Worm (Caenorhabditis elegans) whole organism, young adult: Measurements from ENCODE around the gene flr-4.

Experiments used
- B0336.3 ChIP-seq: fragments of 200-800 bp; sonication (Bioruptor generic); IDR thresholded peaks from 2 replicates; pipeline ENCODE4 v1.3.6; 2022; ENCODE audit warnings: missing genetic modification characterization, missing compliant biosample characterization
- C06A6.2 ChIP-seq: fragments of 200-800 bp; sonication (Bioruptor generic); conservative IDR thresholded peaks from 2 replicates; pipeline ENCODE4 v1.3.6; 2022; ENCODE audit warnings: missing genetic modification characterization, missing compliant biosample characterization
- D2030.7 ChIP-seq: fragments of 200-800 bp; sonication (Bioruptor generic); IDR thresholded peaks from 2 replicates; pipeline ENCODE4 v1.3.6; 2022; ENCODE audit warnings: missing genetic modification reagents, missing genetic modification characterization, missing compliant biosample characterization
- F10E7.11 ChIP-seq: sonication (generic microtip); optimal IDR thresholded peaks from 2 replicates; lab custom pipeline; 2017; ENCODE audit warnings: mild to moderate bottlenecking, missing genetic modification characterization, moderate library complexity, missing compliant biosample characterization
- F37B4.10 ChIP-seq: fragments of 200-800 bp; sonication (Bioruptor generic); IDR thresholded peaks from 2 replicates; pipeline ENCODE4 v1.3.6; 2022; ENCODE audit warnings: missing genetic modification characterization, missing compliant biosample characterization
- K12H6.12 ChIP-seq: fragments of 200-800 bp; sonication (Bioruptor generic); optimal IDR thresholded peaks from 2 replicates; lab custom pipeline; 2018; ENCODE audit warnings: mild to moderate bottlenecking, missing genetic modification characterization, missing compliant biosample characterization
- ZK185.1 ChIP-seq: sonication (generic microtip); optimal IDR thresholded peaks from 2 replicates; lab custom pipeline; 2016; ENCODE audit warnings: mild to moderate bottlenecking, missing genetic modification characterization, missing compliant biosample characterization; ENCODE audit not compliant: poor library complexity, severe bottlenecking
- akir-1 ChIP-seq: fragments of 200-800 bp; sonication (Bioruptor generic); optimal IDR thresholded peaks from 2 replicates; lab custom pipeline; 2018; ENCODE audit warnings: mild to moderate bottlenecking, missing genetic modification characterization, moderate library complexity, missing compliant biosample characterization
- ama-1 ChIP-seq, 3 experiments: fragments of 150-350 bp in 1 of 3; sonication (generic microtip) in 2 of 3; optimal IDR thresholded peaks; 2 replicates each; lab custom pipeline; 2014 to 2018; ENCODE audit warnings: missing biosample characterization in 2 of 3, missing genetic modification characterization in 2 of 3, missing genetic modification reagents in 2 of 3
- aptf-2 ChIP-seq: fragments of 200-800 bp; sonication (Bioruptor generic); conservative IDR thresholded peaks from 2 replicates; pipeline ENCODE4 v1.3.6; 2022; ENCODE audit warnings: missing genetic modification reagents, missing genetic modification characterization, missing compliant biosample characterization
- aptf-3 ChIP-seq: fragments of 200-800 bp; sonication (Bioruptor generic); IDR thresholded peaks from 2 replicates; pipeline ENCODE4 v1.3.6; 2022; ENCODE audit warnings: missing genetic modification characterization, missing compliant biosample characterization
- attf-5 ChIP-seq: fragments of 200-800 bp; sonication (Bioruptor generic); optimal IDR thresholded peaks from 2 replicates; lab custom pipeline; 2018; ENCODE audit warnings: mild to moderate bottlenecking, missing genetic modification characterization, missing compliant biosample characterization
- attf-6 ChIP-seq: fragments of 200-800 bp; sonication (Bioruptor generic); IDR thresholded peaks from 2 replicates; pipeline ENCODE4 v1.3.6; 2022; ENCODE audit warnings: missing genetic modification reagents, missing genetic modification characterization, missing compliant biosample characterization
- ccch-3 ChIP-seq: fragments of 200-800 bp; sonication (Bioruptor generic); optimal IDR thresholded peaks from 2 replicates; lab custom pipeline; 2018; ENCODE audit warnings: mild to moderate bottlenecking, missing genetic modification characterization, missing compliant biosample characterization
- cebp-1 ChIP-seq, 2 experiments: fragments of 200-800 bp in 1 of 2; sonication (Bioruptor generic) in 1 of 2; sonication (generic microtip) in 1 of 2; IDR thresholded peaks in 1 of 2; optimal IDR thresholded peaks in 1 of 2; 2 replicates each; pipeline versions ENCODE4 v1.3.6 to Lab custom; 2017 to 2022; ENCODE audit warnings: missing compliant biosample characterization in 2 of 2, missing genetic modification characterization in 2 of 2, mild to moderate bottlenecking in 1 of 2, missing genetic modification reagents in 1 of 2, moderate library complexity in 1 of 2
- ceh-27 ChIP-seq: fragments of 200-800 bp; sonication (Bioruptor generic); optimal IDR thresholded peaks from 2 replicates; lab custom pipeline; 2018; ENCODE audit warnings: mild to moderate bottlenecking, missing genetic modification characterization, moderate library complexity, missing compliant biosample characterization
- ceh-91 ChIP-seq: fragments of 200-800 bp; sonication (Bioruptor generic); IDR thresholded peaks from 2 replicates; pipeline ENCODE4 v1.3.6; 2022; ENCODE audit warnings: missing genetic modification reagents, missing genetic modification characterization, missing compliant biosample characterization
- chd-7 ChIP-seq: sonication (generic microtip); optimal IDR thresholded peaks from 2 replicates; lab custom pipeline; 2016; ENCODE audit warnings: mild to moderate bottlenecking, missing genetic modification characterization, moderate library complexity, missing compliant biosample characterization
- die-1 ChIP-seq: sonication (generic microtip); optimal IDR thresholded peaks from 2 replicates; lab custom pipeline; 2016; ENCODE audit warnings: missing genotype, mild to moderate bottlenecking, missing genetic modification characterization, missing compliant biosample characterization
- dpff-1 ChIP-seq: sonication (generic microtip); optimal IDR thresholded peaks from 2 replicates; lab custom pipeline; 2017; ENCODE audit warnings: mild to moderate bottlenecking, missing genetic modification characterization, missing compliant biosample characterization
- dpl-1 ChIP-seq: fragments of 150-350 bp; optimal IDR thresholded peaks from 2 replicates; lab custom pipeline; 2014; ENCODE audit warnings: missing biosample characterization, missing genetic modification reagents, missing genetic modification characterization
- ekl-4 ChIP-seq: fragments of 200-800 bp; sonication (Bioruptor generic); IDR thresholded peaks from 2 replicates; pipeline ENCODE4 v1.3.6; 2022; ENCODE audit warnings: missing genetic modification reagents, missing genetic modification characterization, missing compliant biosample characterization
- him-1 ChIP-seq: sonication (generic microtip); optimal IDR thresholded peaks from 2 replicates; lab custom pipeline; 2016; ENCODE audit warnings: missing genotype, missing genetic modification reagents, missing genetic modification characterization, missing compliant biosample characterization
- lin-35 ChIP-seq, 3 experiments: fragments of 150-350 bp in 2 of 3; sonication (generic microtip) in 1 of 3; optimal IDR thresholded peaks; 2 replicates each; lab custom pipeline; 2014 to 2018; ENCODE audit warnings: missing biosample characterization in 3 of 3, missing genetic modification characterization in 3 of 3, missing genetic modification reagents in 3 of 3
- mcd-1 ChIP-seq: fragments of 200-800 bp; sonication (Bioruptor generic); IDR thresholded peaks from 2 replicates; pipeline ENCODE4 v1.3.6; 2022; ENCODE audit warnings: missing genetic modification reagents, missing genetic modification characterization, missing compliant biosample characterization
- mel-28 ChIP-seq: sonication (generic microtip); optimal IDR thresholded peaks from 2 replicates; lab custom pipeline; 2016; ENCODE audit warnings: borderline replicate concordance, mild to moderate bottlenecking, missing genetic modification characterization, missing compliant biosample characterization
- nfya-2 ChIP-seq: fragments of 200-800 bp; sonication (Bioruptor generic); IDR thresholded peaks from 2 replicates; pipeline ENCODE4 v1.3.6; 2022; ENCODE audit warnings: missing genetic modification reagents, missing genetic modification characterization, missing compliant biosample characterization
- nhr-179 ChIP-seq: sonication (generic microtip); optimal IDR thresholded peaks from 2 replicates; lab custom pipeline; 2016; ENCODE audit warnings: mild to moderate bottlenecking, missing genetic modification characterization, missing compliant biosample characterization
- nhr-90 ChIP-seq: sonication (generic microtip); optimal IDR thresholded peaks from 2 replicates; lab custom pipeline; 2016; ENCODE audit warnings: missing genotype, mild to moderate bottlenecking, missing genetic modification characterization, missing compliant biosample characterization
- pha-4 ChIP-seq: fragments of 150-350 bp; sonication (generic microtip); optimal IDR thresholded peaks from 2 replicates; lab custom pipeline; 2014; ENCODE audit warnings: missing biosample characterization, missing genetic modification reagents, missing genetic modification characterization
- rec-8 ChIP-seq, 2 experiments: sonication (generic microtip); optimal IDR thresholded peaks; 2 replicates each; lab custom pipeline; 2016; ENCODE audit warnings: mild to moderate bottlenecking in 2 of 2, missing genetic modification characterization in 2 of 2, missing genetic modification reagents in 2 of 2, missing genotype in 2 of 2, missing biosample characterization in 1 of 2, missing compliant biosample characterization in 1 of 2, moderate library complexity in 1 of 2
- sdz-38 ChIP-seq: sonication (generic microtip); optimal IDR thresholded peaks from 2 replicates; lab custom pipeline; 2016; ENCODE audit warnings: missing genotype, missing genetic modification characterization, missing compliant biosample characterization
- snpc-4 ChIP-seq, 5 experiments: fragments of 150-350 bp in 1 of 5; sonication (generic microtip) in 4 of 5; optimal IDR thresholded peaks; 2 replicates each; lab custom pipeline; 2014 to 2018; ENCODE audit warnings: missing genetic modification characterization in 5 of 5, missing biosample characterization in 3 of 5, antibody characterized with exemption in 2 of 5, mild to moderate bottlenecking in 2 of 5, missing compliant biosample characterization in 2 of 5, missing genotype in 2 of 5, moderate library complexity in 2 of 5, missing genetic modification reagents in 1 of 5
- ztf-25 ChIP-seq: fragments of 200-800 bp; sonication (Bioruptor generic); IDR thresholded peaks from 2 replicates; pipeline ENCODE4 v1.3.6; 2022; ENCODE audit warnings: missing genetic modification reagents, missing genetic modification characterization, missing compliant biosample characterization
- ztf-3 ChIP-seq: fragments of 200-800 bp; sonication (Bioruptor generic); optimal IDR thresholded peaks from 2 replicates; lab custom pipeline; 2018; ENCODE audit warnings: mild to moderate bottlenecking, missing genetic modification characterization, missing compliant biosample characterization

flr-4 gene

DNA sequence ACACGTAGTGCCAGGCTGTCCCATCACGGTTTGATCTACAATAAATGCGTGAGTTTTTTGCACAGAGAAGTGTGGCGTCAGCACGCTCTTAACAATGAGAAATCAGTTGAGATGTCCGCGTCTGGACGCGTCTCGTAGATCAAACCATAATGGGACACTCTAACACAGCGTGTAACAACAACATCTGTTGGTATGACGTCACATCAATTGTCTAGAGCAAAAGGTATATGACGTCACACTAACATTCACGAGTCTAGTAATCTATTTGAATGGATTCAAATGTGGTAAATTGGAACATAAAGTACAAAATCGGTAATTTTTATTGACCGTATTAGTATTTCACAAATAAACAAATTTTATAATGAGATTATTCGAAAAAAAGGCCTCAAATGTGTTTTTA lies 26.6 kb downstream of the flr-4 start:
- TF ChIP-seq ama-1 (optimal IDR thresholded peaks at IDR 0.05; lab: Kevin White, UChicago) (no peak), ama-1 (GFP tag; optimal IDR thresholded peaks at IDR 0.05; lab: Kevin White, UChicago) (no peak), ZK185.1 (tag; lab: Kevin White, UChicago) (no peak), mel-28 (tag; lab: Kevin White, UChicago) (no peak)

DNA sequence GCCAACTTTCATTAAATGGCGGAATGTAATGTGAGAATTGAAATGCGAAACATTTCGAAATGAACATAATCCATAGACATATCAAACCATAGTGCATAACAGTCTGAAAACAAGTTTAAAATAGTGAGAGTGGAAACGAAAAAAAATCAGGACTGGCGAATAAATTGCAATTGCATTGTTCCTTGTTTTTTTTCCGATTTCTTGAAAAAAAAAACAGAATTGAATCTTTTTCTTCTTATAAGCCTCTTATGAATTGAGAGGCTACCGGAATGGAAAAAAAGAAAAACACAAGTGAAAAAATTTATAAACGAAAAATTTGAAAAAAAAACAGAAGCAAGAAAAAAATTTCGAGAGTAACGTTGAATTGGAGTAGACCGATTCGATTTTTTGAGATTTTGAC lies 27.3 kb downstream of the flr-4 start, which contains the start of gene R07D5.2:
TSS of gene R07D5.2 (minus strand) at position 101 of the 400 bp plus-strand sequence.
- TF ChIP-seq B0336.3 (GFP tag; lab: Robert Waterston, UW) (no peak), D2030.7 (no peak), aptf-2 (GFP tag; lab: Robert Waterston, UW) (no peak), sdz-38 (tag; lab: Kevin White, UChicago) (no peak), ekl-4 (GFP tag; lab: Robert Waterston, UW) (no peak), akir-1 (GFP tag; lab: Kevin White, UChicago) (no peak), rec-8 (tag; optimal IDR thresholded peaks at IDR 0.05; lab: Kevin White, UChicago) (no peak), F37B4.10 (GFP tag; lab: Robert Waterston, UW) (no peak), ccch-3 (no peak), C06A6.2 (GFP tag; lab: Robert Waterston, UW) (no peak), ceh-91 (GFP tag; lab: Robert Waterston, UW) (no peak), ztf-25 (no peak), ztf-3 (GFP tag; lab: Kevin White, UChicago) (no peak), chd-7 (tag; lab: Kevin White, UChicago) (no peak), him-1 (no peak)

DNA sequence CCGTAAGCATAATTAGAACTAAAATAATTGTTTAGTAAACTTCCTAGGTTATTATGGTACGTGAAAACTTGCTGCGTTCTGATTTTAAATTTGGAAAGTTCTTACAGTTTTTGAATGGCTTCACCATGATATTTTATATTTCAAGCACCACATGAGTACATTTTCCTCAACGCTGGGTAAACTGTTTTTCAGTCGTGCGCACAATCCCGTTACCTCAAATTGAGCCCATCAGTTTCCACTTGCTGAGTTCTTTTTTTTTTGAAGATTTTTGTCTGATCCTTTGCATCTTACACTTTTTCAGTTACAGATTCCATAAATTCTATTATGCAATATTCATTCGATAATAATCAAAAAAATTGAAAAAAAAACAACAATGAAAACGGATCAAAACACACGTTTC lies 31.3 kb downstream of the flr-4 start:
- TF ChIP-seq ztf-25 (no peak), attf-5 (no peak), nhr-179 (no peak), aptf-2 (GFP tag; lab: Robert Waterston, UW) (no peak), F10E7.11 (no peak), dpl-1 (no peak), K12H6.12 (no peak), sdz-38 (tag; lab: Kevin White, UChicago) (no peak), pha-4 (tag; lab: Kevin White, UChicago) (no peak), aptf-3 (GFP tag; lab: Robert Waterston, UW) (no peak), lin-35 (GFP tag; optimal IDR thresholded peaks at IDR 0.05; lab: Kevin White, UChicago) (no peak), attf-6 (no peak), F37B4.10 (GFP tag; lab: Robert Waterston, UW) (no peak), dpff-1 (tag; lab: Kevin White, UChicago) (no peak), nfya-2 (GFP tag; lab: Robert Waterston, UW) (no peak), die-1 (tag; lab: Kevin White, UChicago) (no peak), nhr-90 (tag; lab: Kevin White, UChicago) (no peak), ceh-27 (GFP tag; lab: Kevin White, UChicago) (no peak)

DNA sequence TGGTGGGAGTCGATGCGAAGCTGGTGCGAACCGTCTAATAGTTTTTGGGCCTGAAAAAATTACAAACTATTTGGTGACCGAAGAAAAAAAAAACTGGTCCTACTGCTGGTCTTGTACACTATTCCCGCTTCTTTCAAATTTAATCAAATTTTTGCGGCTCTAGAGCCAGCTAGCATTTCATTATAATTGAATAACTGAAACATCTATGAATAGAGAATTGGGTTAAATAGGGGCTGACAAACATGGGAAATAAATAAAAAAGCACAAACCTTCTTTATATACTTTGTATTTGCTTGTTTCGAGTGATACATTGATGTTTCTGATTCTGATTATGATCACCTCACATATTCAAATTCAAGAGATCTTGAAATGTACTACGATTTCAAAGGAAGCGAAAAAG lies 35.9 kb downstream of the flr-4 start:
- TF ChIP-seq mcd-1 (GFP tag; lab: Robert Waterston, UW) (no peak), cebp-1 (GFP tag; IDR thresholded peaks at IDR 0.05; lab: Robert Waterston, UW) (no peak), cebp-1 (tag; optimal IDR thresholded peaks at IDR 0.05; lab: Kevin White, UChicago) (no peak), snpc-4 (GFP tag; optimal IDR thresholded peaks at IDR 0.05; lab: Kevin White, UChicago) (no peak), snpc-4 (tag; optimal IDR thresholded peaks at IDR 0.05; lab: Kevin White, UChicago) (no peak)
